Worm (Caenorhabditis elegans) whole organism, young adult: Measurements from ENCODE around the gene F46F5.13.
A peak's percentile ranks its signal among the peaks of the same experiment; 100 is the strongest.

Experiments
- B0261.1 ChIP-seq: sonication (generic microtip); optimal IDR thresholded peaks from 2 replicates; lab custom pipeline; 2016; ENCODE audit warnings: mild to moderate bottlenecking, missing genetic modification characterization, moderate library complexity, missing compliant biosample characterization
- F23B12.7 ChIP-seq: sonication (generic microtip); optimal IDR thresholded peaks from 2 replicates; lab custom pipeline; 2017; ENCODE audit warnings: missing genetic modification characterization, mild to moderate bottlenecking, missing compliant biosample characterization, antibody characterized with exemption, moderate library complexity; ENCODE audit not compliant: insufficient read depth
- F39B2.1 ChIP-seq: fragments of 200-800 bp; sonication (Bioruptor generic); IDR thresholded peaks from 2 replicates; pipeline ENCODE4 v1.3.6; 2022; ENCODE audit warnings: missing genetic modification reagents, missing genetic modification characterization, missing compliant biosample characterization
- F49E8.2 ChIP-seq: sonication (generic microtip); optimal IDR thresholded peaks from 3 replicates; lab custom pipeline; 2017; ENCODE audit warnings: missing genetic modification characterization, mild to moderate bottlenecking, missing compliant biosample characterization, antibody characterized with exemption, moderate library complexity; ENCODE audit not compliant: insufficient read depth
- F52B5.7 ChIP-seq: sonication (generic microtip); optimal IDR thresholded peaks from 2 replicates; lab custom pipeline; 2016; ENCODE audit warnings: mild to moderate bottlenecking, missing genetic modification characterization, missing compliant biosample characterization
- K11D2.4 ChIP-seq: fragments of 200-800 bp; sonication (Bioruptor generic); IDR thresholded peaks from 2 replicates; pipeline ENCODE4 v1.3.6; 2022; ENCODE audit warnings: missing genetic modification reagents, missing genetic modification characterization, missing compliant biosample characterization
- K12H6.12 ChIP-seq: fragments of 200-800 bp; sonication (Bioruptor generic); optimal IDR thresholded peaks from 2 replicates; lab custom pipeline; 2018; ENCODE audit warnings: mild to moderate bottlenecking, missing genetic modification characterization, missing compliant biosample characterization
- T26A5.8 ChIP-seq: sonication (generic microtip); optimal IDR thresholded peaks from 2 replicates; lab custom pipeline; 2016; ENCODE audit warnings: missing genetic modification characterization, missing compliant biosample characterization
- Y53F4B.3 ChIP-seq: fragments of 200-800 bp; sonication (Bioruptor generic); IDR thresholded peaks from 2 replicates; pipeline ENCODE4 v1.3.6; 2022; ENCODE audit warnings: missing genetic modification reagents, missing genetic modification characterization, missing compliant biosample characterization
- Y53G8AR.9 ChIP-seq: fragments of 200-800 bp; sonication (Bioruptor generic); conservative IDR thresholded peaks from 2 replicates; pipeline ENCODE4 v1.3.6; 2022; ENCODE audit warnings: missing genetic modification reagents, missing genetic modification characterization, missing compliant biosample characterization
- Y56A3A.18 ChIP-seq: fragments of 200-800 bp; sonication (Bioruptor generic); IDR thresholded peaks from 2 replicates; pipeline ENCODE4 v1.3.6; 2022; ENCODE audit warnings: missing genetic modification reagents, missing genetic modification characterization, missing compliant biosample characterization
- attf-6 ChIP-seq: fragments of 200-800 bp; sonication (Bioruptor generic); IDR thresholded peaks from 2 replicates; pipeline ENCODE4 v1.3.6; 2022; ENCODE audit warnings: missing genetic modification reagents, missing genetic modification characterization, missing compliant biosample characterization
- cebp-2 ChIP-seq: fragments of 200-800 bp; sonication (Bioruptor generic); IDR thresholded peaks from 2 replicates; pipeline ENCODE4 v1.3.6; 2022; ENCODE audit warnings: missing genetic modification characterization, missing compliant biosample characterization
- ceh-100 ChIP-seq: fragments of 200-800 bp; sonication (Bioruptor generic); IDR thresholded peaks from 2 replicates; pipeline ENCODE4 v1.3.6; 2022; ENCODE audit warnings: missing genetic modification reagents, missing genetic modification characterization, missing compliant biosample characterization
- ceh-58 ChIP-seq: fragments of 200-800 bp; sonication (Bioruptor generic); IDR thresholded peaks from 2 replicates; pipeline ENCODE4 v1.3.6; 2022; ENCODE audit warnings: missing genetic modification characterization, missing compliant biosample characterization
- ceh-91 ChIP-seq: fragments of 200-800 bp; sonication (Bioruptor generic); IDR thresholded peaks from 2 replicates; pipeline ENCODE4 v1.3.6; 2022; ENCODE audit warnings: missing genetic modification reagents, missing genetic modification characterization, missing compliant biosample characterization
- egl-44 ChIP-seq: fragments of 200-800 bp; sonication (Bioruptor generic); IDR thresholded peaks from 2 replicates; pipeline ENCODE4 v1.3.6; 2022; ENCODE audit warnings: missing genetic modification reagents, missing genetic modification characterization, missing compliant biosample characterization
- fkh-3 ChIP-seq: sonication (generic microtip); optimal IDR thresholded peaks from 2 replicates; lab custom pipeline; 2016; ENCODE audit warnings: mild to moderate bottlenecking, missing genetic modification characterization, missing compliant biosample characterization
- let-526 ChIP-seq: fragments of 200-800 bp; sonication (Bioruptor generic); IDR thresholded peaks from 2 replicates; pipeline ENCODE4 v1.3.6; 2022; ENCODE audit warnings: missing genetic modification reagents, missing genetic modification characterization, missing compliant biosample characterization
- madf-10 ChIP-seq: sonication (generic microtip); optimal IDR thresholded peaks from 2 replicates; lab custom pipeline; 2016; ENCODE audit warnings: mild to moderate bottlenecking, missing genetic modification characterization, missing compliant biosample characterization
- madf-3 ChIP-seq: fragments of 200-800 bp; sonication (Bioruptor generic); IDR thresholded peaks from 2 replicates; pipeline ENCODE4 v1.3.6; 2022; ENCODE audit warnings: missing genetic modification reagents, missing genetic modification characterization, missing compliant biosample characterization
- madf-6 ChIP-seq: fragments of 200-800 bp; sonication (Bioruptor generic); IDR thresholded peaks from 2 replicates; pipeline ENCODE4 v1.3.6; 2022; ENCODE audit warnings: missing genetic modification reagents, missing genetic modification characterization, missing compliant biosample characterization
- madf-8 ChIP-seq: fragments of 200-800 bp; sonication (Bioruptor generic); conservative IDR thresholded peaks from 2 replicates; pipeline ENCODE4 v1.3.6; 2022; ENCODE audit warnings: missing genetic modification reagents, missing genetic modification characterization, missing compliant biosample characterization
- mel-28 ChIP-seq: sonication (generic microtip); optimal IDR thresholded peaks from 2 replicates; lab custom pipeline; 2016; ENCODE audit warnings: borderline replicate concordance, mild to moderate bottlenecking, missing genetic modification characterization, missing compliant biosample characterization
- nhr-90 ChIP-seq: sonication (generic microtip); optimal IDR thresholded peaks from 2 replicates; lab custom pipeline; 2016; ENCODE audit warnings: missing genotype, mild to moderate bottlenecking, missing genetic modification characterization, missing compliant biosample characterization
- pha-4 ChIP-seq: fragments of 150-350 bp; sonication (generic microtip); optimal IDR thresholded peaks from 2 replicates; lab custom pipeline; 2014; ENCODE audit warnings: missing biosample characterization, missing genetic modification reagents, missing genetic modification characterization
- rcor-1 ChIP-seq: fragments of 200-800 bp; sonication (Bioruptor generic); IDR thresholded peaks from 2 replicates; pipeline ENCODE4 v1.3.6; 2022; ENCODE audit warnings: missing genetic modification reagents, missing genetic modification characterization, missing compliant biosample characterization
- rpc-1 ChIP-seq, 2 experiments: fragments of 150-350 bp in 1 of 2; sonication (generic microtip) in 1 of 2; optimal IDR thresholded peaks; 2 replicates each; lab custom pipeline; 2014 to 2018; ENCODE audit warnings: missing biosample characterization in 1 of 2, missing genetic modification characterization in 1 of 2, missing genetic modification reagents in 1 of 2, missing genotype in 1 of 2
- sea-2 ChIP-seq: fragments of 200-800 bp; sonication (Bioruptor generic); IDR thresholded peaks from 2 replicates; pipeline ENCODE4 v1.3.6; 2022; ENCODE audit warnings: missing genetic modification characterization, missing compliant biosample characterization
- snpc-3.4 ChIP-seq: sonication (generic microtip); optimal IDR thresholded peaks from 2 replicates; lab custom pipeline; 2017; ENCODE audit warnings: missing genetic modification characterization, mild to moderate bottlenecking, missing compliant biosample characterization, antibody characterized with exemption, moderate library complexity, missing genotype, missing genetic modification reagents
- somi-1 ChIP-seq: fragments of 200-800 bp; sonication (Bioruptor generic); optimal IDR thresholded peaks from 2 replicates; lab custom pipeline; 2018; ENCODE audit warnings: mild to moderate bottlenecking, missing genetic modification characterization, missing compliant biosample characterization
- sptf-2 ChIP-seq: fragments of 200-800 bp; sonication (Bioruptor generic); optimal IDR thresholded peaks from 2 replicates; lab custom pipeline; 2018; ENCODE audit warnings: mild to moderate bottlenecking, missing genetic modification characterization, missing compliant biosample characterization
- tbp1 ChIP-seq: fragments of 200-800 bp; sonication (Bioruptor generic); optimal IDR thresholded peaks from 2 replicates; lab custom pipeline; 2018; ENCODE audit warnings: mild to moderate bottlenecking, missing genetic modification characterization, missing compliant biosample characterization
- zim-3 ChIP-seq: sonication (generic microtip); optimal IDR thresholded peaks from 2 replicates; lab custom pipeline; 2017; ENCODE audit warnings: mild to moderate bottlenecking, missing genetic modification characterization, moderate library complexity, missing compliant biosample characterization
- ztf-22 ChIP-seq: fragments of 200-800 bp; sonication (Bioruptor generic); optimal IDR thresholded peaks from 2 replicates; lab custom pipeline; 2018; ENCODE audit warnings: mild to moderate bottlenecking, missing genetic modification characterization, moderate library complexity, missing compliant biosample characterization
- ztf-25 ChIP-seq: fragments of 200-800 bp; sonication (Bioruptor generic); IDR thresholded peaks from 2 replicates; pipeline ENCODE4 v1.3.6; 2022; ENCODE audit warnings: missing genetic modification reagents, missing genetic modification characterization, missing compliant biosample characterization
- ztf-28 ChIP-seq: fragments of 200-800 bp; sonication (Bioruptor generic); IDR thresholded peaks from 2 replicates; pipeline ENCODE4 v1.3.6; 2022; ENCODE audit warnings: missing genetic modification reagents, missing genetic modification characterization, missing compliant biosample characterization

The F46F5.13 gene

ce11 chrII:803009-803408 is at the start of gene F46F5.13:
Gene F46F5.13, plus strand, starts transcription at chrII:803309.
- TF ChIP-seq F49E8.2, result no peak
- no peak for TF ChIP-seq F39B2.1 (GFP tag; lab: Robert Waterston, UW)
- TF ChIP-seq egl-44 (GFP tag; lab: Robert Waterston, UW), result no peak
- no peak for TF ChIP-seq Y56A3A.18 (GFP tag; lab: Robert Waterston, UW)
- TF ChIP-seq sptf-2 (GFP tag; lab: Kevin White, UChicago), result no peak
- TF ChIP-seq ztf-25, result no peak
- no peak for TF ChIP-seq ceh-100 (GFP tag; lab: Robert Waterston, UW)
- no peak for TF ChIP-seq sea-2
- TF ChIP-seq let-526 (GFP tag; lab: Robert Waterston, UW), result no peak
- no peak for TF ChIP-seq ztf-22 (GFP tag; lab: Kevin White, UChicago)
- no peak for TF ChIP-seq madf-6 (GFP tag; lab: Robert Waterston, UW)
- TF ChIP-seq nhr-90 (tag; lab: Kevin White, UChicago), result no peak
- no peak for TF ChIP-seq zim-3 (tag; lab: Kevin White, UChicago)
- TF ChIP-seq madf-3 (GFP tag; lab: Robert Waterston, UW), result no peak

ce11 chrII:753469-753868 is 49.6 kb upstream of the F46F5.13 start:
- TF ChIP-seq madf-3 (GFP tag; lab: Robert Waterston, UW), result no peak
- TF ChIP-seq K12H6.12 (tag; lab: Kevin White, UChicago), result no peak
- no peak for TF ChIP-seq madf-8 (GFP tag; lab: Robert Waterston, UW)
- TF ChIP-seq ztf-28 (GFP tag; lab: Robert Waterston, UW), result no peak
- TF ChIP-seq T26A5.8 (tag; lab: Kevin White, UChicago), result no peak
- no peak for TF ChIP-seq F23B12.7 (tag; lab: Kevin White, UChicago)
- TF ChIP-seq ceh-58 (GFP tag; lab: Robert Waterston, UW), result no peak
- no peak for TF ChIP-seq mel-28 (tag; lab: Kevin White, UChicago)
- peak; percentile 32 for TF ChIP-seq B0261.1 (tag; lab: Kevin White, UChicago)
- TF ChIP-seq tbp1 (GFP tag; lab: Kevin White, UChicago), result peak; percentile 72
- no peak for TF ChIP-seq F52B5.7 (tag; lab: Kevin White, UChicago)
- no peak for TF ChIP-seq fkh-3 (tag; lab: Kevin White, UChicago)
- TF ChIP-seq rpc-1 (optimal IDR thresholded peaks at IDR 0.05; lab: Kevin White, UChicago), result peak; percentile 40
- TF ChIP-seq rpc-1 (tag; optimal IDR thresholded peaks at IDR 0.05; lab: Kevin White, UChicago), result peak; percentile 59
- TF ChIP-seq ceh-100 (GFP tag; lab: Robert Waterston, UW), result no peak
- no peak for TF ChIP-seq rcor-1 (GFP tag; lab: Robert Waterston, UW)
- TF ChIP-seq Y53F4B.3 (GFP tag; lab: Robert Waterston, UW), result no peak
- TF ChIP-seq madf-10 (tag; lab: Kevin White, UChicago), result no peak
- no peak for TF ChIP-seq Y53G8AR.9
- TF ChIP-seq somi-1 (GFP tag; lab: Kevin White, UChicago), result no peak
- TF ChIP-seq cebp-2 (GFP tag; lab: Robert Waterston, UW), result no peak
- no peak for TF ChIP-seq K11D2.4
- TF ChIP-seq pha-4 (tag; lab: Kevin White, UChicago), result no peak
- no peak for TF ChIP-seq snpc-3.4 (tag; lab: Kevin White, UChicago)
- TF ChIP-seq attf-6, result no peak
- no peak for TF ChIP-seq ceh-91 (GFP tag; lab: Robert Waterston, UW)
- TF ChIP-seq egl-44 (GFP tag; lab: Robert Waterston, UW), result no peak
